Fruit fly (Drosophila melanogaster) whole organism, prepupa: ENCODE results near the gene Sirt6.
A peak's percentile ranks its signal among the peaks of the same experiment; 100 is the strongest.

ENCODE experiments used
- CG10631 ChIP-seq: fragments of 200-800 bp; sonication (Bioruptor generic); optimal IDR thresholded peaks from 2 replicates; lab custom pipeline; 2016; ENCODE audit warnings: missing biosample characterization, missing genetic modification characterization
- CG11294 ChIP-seq: fragments of 200-800 bp; sonication (Bioruptor generic); IDR thresholded peaks from 2 replicates; pipeline ENCODE4 v1.3.6; 2022; ENCODE audit warnings: missing biosample characterization, missing genetic modification characterization
- CG11762 ChIP-seq: fragments of 200-800 bp; sonication (Bioruptor generic); optimal IDR thresholded peaks from 3 replicates; lab custom pipeline; 2016; ENCODE audit warnings: missing biosample characterization, missing genetic modification characterization; ENCODE audit not compliant: insufficient read depth
- CG11902 ChIP-seq: fragments of 200-800 bp; sonication (Bioruptor generic); optimal IDR thresholded peaks from 3 replicates; lab custom pipeline; 2016; ENCODE audit warnings: missing biosample characterization, missing genetic modification characterization
- CG15336 ChIP-seq: fragments of 200-800 bp; sonication (Bioruptor generic); IDR thresholded peaks from 2 replicates; pipeline ENCODE4 v1.3.6; 2022; ENCODE audit warnings: missing biosample characterization, missing genetic modification characterization
- CG1621 ChIP-seq: fragments of 200-800 bp; sonication (Bioruptor generic); optimal IDR thresholded peaks from 3 replicates; lab custom pipeline; 2018; ENCODE audit warnings: missing biosample characterization, mild to moderate bottlenecking, missing genetic modification characterization
- CG3919 ChIP-seq: fragments of 200-800 bp; sonication (Bioruptor generic); optimal IDR thresholded peaks from 3 replicates; lab custom pipeline; 2016; ENCODE audit warnings: missing biosample characterization, missing genetic modification characterization
- CG4318 ChIP-seq: fragments of 200-800 bp; sonication (Bioruptor generic); optimal IDR thresholded peaks from 3 replicates; lab custom pipeline; 2017; ENCODE audit warnings: missing biosample characterization, mild to moderate bottlenecking, missing genetic modification characterization
- CG6163 ChIP-seq: fragments of 200-800 bp; sonication (Bioruptor generic); IDR thresholded peaks from 3 replicates; pipeline ENCODE4 v1.3.6; 2022; ENCODE audit warnings: missing biosample characterization, missing genetic modification characterization
- CG6792 ChIP-seq: fragments of 200-800 bp; sonication (Bioruptor generic); optimal IDR thresholded peaks from 3 replicates; lab custom pipeline; 2016; ENCODE audit warnings: missing biosample characterization, missing genetic modification characterization
- CG6854 ChIP-seq: fragments of 200-800 bp; sonication (Bioruptor generic); optimal IDR thresholded peaks from 2 replicates; lab custom pipeline; 2017; ENCODE audit warnings: missing biosample characterization, mild to moderate bottlenecking, missing genetic modification characterization
- CG8119 ChIP-seq: fragments of 200-800 bp; sonication (Bioruptor generic); IDR thresholded peaks from 3 replicates; pipeline ENCODE4 v1.3.6; 2022; ENCODE audit warnings: missing biosample characterization, missing genetic modification characterization
- CG8632 ChIP-seq: fragments of 200-800 bp; sonication (Bioruptor generic); optimal IDR thresholded peaks from 3 replicates; lab custom pipeline; 2016; ENCODE audit warnings: missing biosample characterization, missing genetic modification characterization
- Eip78C ChIP-seq: fragments of 200-800 bp; sonication (Bioruptor generic); peaks from one replicate; lab custom pipeline; 2016; ENCODE audit warnings: missing biosample characterization, missing genetic modification characterization
- Eip93F ChIP-seq: fragments of 200-800 bp; sonication (Bioruptor generic); optimal IDR thresholded peaks from 2 replicates; lab custom pipeline; 2016; ENCODE audit warnings: missing biosample characterization, mild to moderate bottlenecking, missing genetic modification characterization
- Ets21C ChIP-seq: fragments of 200-800 bp; sonication (Bioruptor generic); optimal IDR thresholded peaks from 3 replicates; lab custom pipeline; 2016; ENCODE audit warnings: missing biosample characterization, missing genetic modification characterization
- Ets96B ChIP-seq: fragments of 200-800 bp; optimal IDR thresholded peaks from 2 replicates; lab custom pipeline; 2019; ENCODE audit warnings: missing biosample characterization, mild to moderate bottlenecking, missing genetic modification characterization, moderate library complexity
- Gug ChIP-seq: fragments of 200-800 bp; sonication (Bioruptor generic); IDR thresholded peaks from 2 replicates; pipeline ENCODE4 v1.3.6; 2022; ENCODE audit warnings: missing biosample characterization, missing genetic modification characterization
- Hr39 ChIP-seq: fragments of 200-800 bp; sonication (Bioruptor generic); optimal IDR thresholded peaks from 2 replicates; lab custom pipeline; 2016; ENCODE audit warnings: missing biosample characterization, missing genetic modification characterization
- Hr4 ChIP-seq: fragments of 200-800 bp; sonication (Bioruptor generic); optimal IDR thresholded peaks from 3 replicates; lab custom pipeline; 2016; ENCODE audit warnings: missing biosample characterization, missing genetic modification characterization
- Lpt ChIP-seq: fragments of 200-800 bp; sonication (Bioruptor generic); optimal IDR thresholded peaks from 3 replicates; lab custom pipeline; 2016; ENCODE audit warnings: missing biosample characterization, missing genetic modification characterization
- Met ChIP-seq: fragments of 200-800 bp; sonication (Bioruptor generic); optimal IDR thresholded peaks from 3 replicates; lab custom pipeline; 2016; ENCODE audit warnings: missing biosample characterization, missing genetic modification characterization
- OdsH ChIP-seq: fragments of 200-800 bp; sonication (Bioruptor generic); optimal IDR thresholded peaks from 3 replicates; lab custom pipeline; 2016; ENCODE audit warnings: missing biosample characterization, missing genetic modification characterization
- Sox14 ChIP-seq: fragments of 200-800 bp; sonication (Bioruptor generic); optimal IDR thresholded peaks from 3 replicates; lab custom pipeline; 2016; ENCODE audit warnings: missing biosample characterization, missing genetic modification characterization
- Sox15 ChIP-seq: fragments of 200-800 bp; sonication (Bioruptor generic); optimal IDR thresholded peaks from 3 replicates; lab custom pipeline; 2016; ENCODE audit warnings: missing biosample characterization, missing genetic modification characterization
- cyc ChIP-seq: fragments of 200-800 bp; sonication (Bioruptor generic); optimal IDR thresholded peaks from 3 replicates; lab custom pipeline; 2016; ENCODE audit warnings: missing biosample characterization, missing genetic modification characterization
- dac ChIP-seq: fragments of 200-800 bp; sonication (Bioruptor generic); optimal IDR thresholded peaks from 2 replicates; lab custom pipeline; 2017; ENCODE audit warnings: missing biosample characterization, mild to moderate bottlenecking, missing genetic modification characterization
- dsx ChIP-seq: fragments of 200-800 bp; optimal IDR thresholded peaks from 3 replicates; lab custom pipeline; 2019; ENCODE audit warnings: missing biosample characterization, mild to moderate bottlenecking, missing genetic modification characterization, moderate library complexity; ENCODE audit not compliant: poor library complexity, severe bottlenecking
- eg ChIP-seq: fragments of 200-800 bp; sonication (Bioruptor generic); IDR thresholded peaks from 3 replicates; pipeline ENCODE4 v1.3.6; 2022; ENCODE audit warnings: missing biosample characterization, missing genetic modification characterization
- esn ChIP-seq: fragments of 200-800 bp; sonication (Bioruptor generic); optimal IDR thresholded peaks from 2 replicates; lab custom pipeline; 2016; ENCODE audit warnings: missing biosample characterization, mild to moderate bottlenecking, missing genetic modification characterization, moderate library complexity
- fd85E ChIP-seq: fragments of 200-800 bp; sonication (Bioruptor generic); optimal IDR thresholded peaks from 3 replicates; lab custom pipeline; 2016; ENCODE audit warnings: missing biosample characterization, missing genetic modification characterization
- fkh ChIP-seq: fragments of 200-800 bp; sonication (Bioruptor generic); optimal IDR thresholded peaks from 3 replicates; lab custom pipeline; 2017; ENCODE audit warnings: missing biosample characterization, mild to moderate bottlenecking, missing genetic modification characterization, moderate library complexity
- lz ChIP-seq: fragments of 200-800 bp; sonication (Bioruptor generic); optimal IDR thresholded peaks from 3 replicates; lab custom pipeline; 2016; ENCODE audit warnings: missing biosample characterization, missing genetic modification characterization
- net ChIP-seq: fragments of 200-800 bp; sonication (Bioruptor generic); optimal IDR thresholded peaks from 3 replicates; lab custom pipeline; 2016; ENCODE audit warnings: missing biosample characterization, missing genetic modification characterization
- pdm3 ChIP-seq: fragments of 200-800 bp; sonication (Bioruptor generic); optimal IDR thresholded peaks from 3 replicates; lab custom pipeline; 2016; ENCODE audit warnings: missing biosample characterization, missing genetic modification characterization
- salr ChIP-seq, 2 experiments: fragments of 200-800 bp; sonication (Bioruptor generic); optimal IDR thresholded peaks; 3 replicates each; lab custom pipeline; 2016 to 2018; ENCODE audit warnings: missing biosample characterization in 2 of 2, missing genetic modification characterization in 2 of 2, mild to moderate bottlenecking in 1 of 2
- spab ChIP-seq: fragments of 200-800 bp; sonication (Bioruptor generic); optimal IDR thresholded peaks from 2 replicates; lab custom pipeline; 2017; ENCODE audit warnings: missing biosample characterization, mild to moderate bottlenecking, missing genetic modification characterization, missing genetic modification reagents
- ss ChIP-seq, 2 experiments: fragments of 200-800 bp; sonication (Bioruptor generic); optimal IDR thresholded peaks; 2 replicates in 1 of 2; 3 replicates in 1 of 2; lab custom pipeline; 2017 to 2018; ENCODE audit warnings: mild to moderate bottlenecking in 2 of 2, missing biosample characterization in 2 of 2, missing genetic modification characterization in 2 of 2, moderate library complexity in 1 of 2
- svp ChIP-seq: fragments of 200-800 bp; sonication (Bioruptor generic); peaks from one replicate; lab custom pipeline; 2016; ENCODE audit warnings: missing biosample characterization, missing genetic modification characterization
- topi ChIP-seq: fragments of 200-800 bp; sonication (Bioruptor generic); optimal IDR thresholded peaks from 3 replicates; lab custom pipeline; 2016; ENCODE audit warnings: missing biosample characterization, missing genetic modification characterization
- vri ChIP-seq: fragments of 200-800 bp; sonication (Bioruptor generic); optimal IDR thresholded peaks from 3 replicates; lab custom pipeline; 2016; ENCODE audit warnings: missing biosample characterization, mild to moderate bottlenecking, missing genetic modification characterization

Sirt6 gene

DNA sequence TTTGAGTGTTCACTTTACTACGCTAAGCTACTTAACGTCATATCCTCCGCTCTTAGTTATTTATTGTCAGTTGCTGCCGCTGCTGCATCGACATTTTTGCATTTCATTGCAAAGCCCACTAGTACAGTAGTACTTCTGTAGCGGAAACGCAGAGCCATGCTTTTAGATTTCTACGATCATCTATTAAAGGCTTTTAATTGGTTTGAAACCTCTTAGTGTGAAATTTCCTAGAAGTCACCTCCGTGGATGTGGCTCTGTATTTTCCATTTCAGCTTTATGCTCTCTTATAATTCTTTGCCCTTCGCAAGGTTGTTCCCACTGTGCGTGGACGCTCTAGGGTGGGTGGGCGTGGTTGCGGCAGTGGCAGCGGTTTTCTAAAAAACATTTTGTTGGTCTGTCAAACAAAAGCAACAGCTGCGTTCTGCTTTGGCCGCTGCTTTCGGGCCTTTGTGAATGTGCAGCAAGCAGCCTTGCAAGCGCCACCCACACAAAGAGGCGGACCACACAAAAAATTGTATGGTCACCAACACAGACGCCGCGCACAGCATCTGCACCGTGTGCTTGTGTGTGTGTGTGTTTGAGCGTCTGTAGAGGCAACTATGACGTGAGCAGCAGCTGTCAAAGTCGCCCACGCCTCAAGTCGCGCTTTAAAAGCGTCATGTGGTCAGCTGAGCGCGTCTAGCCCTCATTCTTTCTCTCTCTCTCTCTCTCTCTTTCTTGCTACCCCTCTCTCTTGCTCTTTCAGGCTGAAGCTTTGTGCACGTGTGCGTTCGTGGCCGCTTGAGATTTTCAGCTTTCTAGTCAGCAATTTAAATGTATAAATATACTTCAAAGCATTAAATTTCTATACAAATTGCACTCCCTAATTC is 5.2 kb upstream of the Sirt6 start (continued):
- no peak for TF ChIP-seq fkh
- TF ChIP-seq salr (GFP tag; optimal IDR thresholded peaks at IDR 0.05; lab: Kevin White, UChicago), result no peak
- peak; percentile 37 for TF ChIP-seq Eip78C (GFP tag; lab: Kevin White, UChicago)
- TF ChIP-seq esn, result no peak
- TF ChIP-seq CG6163 (GFP tag; lab: Robert Waterston, UW), result peak; percentile 42; the same call in 2 of the 3 replicates
- TF ChIP-seq CG8119, result peak; percentile 29; the same call in 1 of the 3 replicates
- peak; percentile 1 for TF ChIP-seq Hr39
- peak; percentile 35 for TF ChIP-seq Hr4 (GFP tag; lab: Kevin White, UChicago)
- TF ChIP-seq Sox14, result peak; percentile 0
- TF ChIP-seq OdsH (GFP tag; lab: Kevin White, UChicago), result peak; percentile 22
- TF ChIP-seq ss (GFP tag; optimal IDR thresholded peaks at IDR 0.05; lab: Kevin White, UChicago), result no peak
- peak; percentile 25; the same call in 1 of the 2 replicates for TF ChIP-seq CG11294 (GFP tag; lab: Robert Waterston, UW)
- no peak for TF ChIP-seq Ets21C
- no peak for TF ChIP-seq lz (GFP tag; lab: Kevin White, UChicago)
- peak; percentile 25 for TF ChIP-seq net (GFP tag; lab: Kevin White, UChicago)
- no peak for TF ChIP-seq CG11902 (GFP tag; lab: Kevin White, UChicago)
- TF ChIP-seq CG8632 (GFP tag; lab: Kevin White, UChicago), result no peak
- TF ChIP-seq CG6854 (GFP tag; lab: Kevin White, UChicago), result no peak
- no peak for TF ChIP-seq vri
- TF ChIP-seq spab (GFP tag; lab: Kevin White, UChicago), result no peak
- no peak for TF ChIP-seq Sox15
- no peak for TF ChIP-seq cyc (GFP tag; lab: Kevin White, UChicago)
- TF ChIP-seq CG6792 (GFP tag; lab: Kevin White, UChicago), result no peak
- no peak for TF ChIP-seq CG3919 (GFP tag; lab: Kevin White, UChicago)
- no peak for TF ChIP-seq dsx (GFP tag; lab: Kevin White, UChicago)
- peak; percentile 60 for TF ChIP-seq svp (GFP tag; lab: Kevin White, UChicago)
- TF ChIP-seq Met, result no peak
- no peak for TF ChIP-seq Ets96B (tag; lab: Kevin White, UChicago)
- no peak for TF ChIP-seq Gug (GFP tag; lab: Robert Waterston, UW)
- no peak for TF ChIP-seq fd85E
- TF ChIP-seq CG1621 (tag; lab: Kevin White, UChicago), result no peak
- no peak for TF ChIP-seq CG10631 (GFP tag; lab: Kevin White, UChicago)
- no peak for TF ChIP-seq CG11762 (GFP tag; lab: Kevin White, UChicago)
- TF ChIP-seq CG4318 (GFP tag; lab: Kevin White, UChicago), result no peak
- no peak; the same call in 2 of the 3 replicates for TF ChIP-seq eg (GFP tag; lab: Robert Waterston, UW)
- no peak for TF ChIP-seq topi (GFP tag; lab: Kevin White, UChicago)
- TF ChIP-seq pdm3 (GFP tag; lab: Kevin White, UChicago), result no peak
- 0 out of 2 replicates have a peak, but pooled peaks have one; percentile 18 for TF ChIP-seq CG15336 (GFP tag; lab: Robert Waterston, UW)
- no peak for TF ChIP-seq Lpt (GFP tag; lab: Kevin White, UChicago)
- no peak for TF ChIP-seq Eip93F (GFP tag; lab: Kevin White, UChicago)
- TF ChIP-seq dac (GFP tag; lab: Kevin White, UChicago), result no peak
